Worm (Caenorhabditis elegans): ENCODE results near the gene skr-14.

The skr-14 gene

ce11 chrV:4401865-4402264 lies 19.5 kb downstream of the skr-14 start, which contains the start of gene F13A2.5:
Gene F13A2.5 (minus strand): TSS chrV:4401965.
- TF ChIP-seq C34F6.9 (tag; optimal IDR thresholded peaks at IDR 0.05) = no peak
- no peak for TF ChIP-seq ceh-16 (tag; optimal IDR thresholded peaks at IDR 0.05)
- TF ChIP-seq mdl-1 (tag; optimal IDR thresholded peaks at IDR 0.05) = no peak
- no peak for TF ChIP-seq crh-2 (tag; optimal IDR thresholded peaks at IDR 0.05)
- TF ChIP-seq dmd-4 (tag; optimal IDR thresholded peaks at IDR 0.05) = no peak
- no peak for TF ChIP-seq nhr-6 (tag; optimal IDR thresholded peaks at IDR 0.05)

ce11 chrV:4400118-4400517 lies 21.3 kb downstream of the skr-14 start, which contains the start of gene F13A2.4:
Gene F13A2.4 (minus strand): TSS chrV:4400218.
- TF ChIP-seq sma-3 (GFP tag; optimal IDR thresholded peaks at IDR 0.05) = no peak
- TF ChIP-seq skn-1 (tag; optimal IDR thresholded peaks at IDR 0.05) = no peak
- TF ChIP-seq nhr-237 (tag; optimal IDR thresholded peaks at IDR 0.05) = no peak
- no peak for TF ChIP-seq ceh-82 (tag; optimal IDR thresholded peaks at IDR 0.05)
- no peak for TF ChIP-seq ztf-4 (tag; optimal IDR thresholded peaks at IDR 0.05)
- no peak for TF ChIP-seq alr-1 (tag; optimal IDR thresholded peaks at IDR 0.05)
- TF ChIP-seq nhr-77 (tag; optimal IDR thresholded peaks at IDR 0.05) = no peak
- TF ChIP-seq nhr-21 (tag; optimal IDR thresholded peaks at IDR 0.05) = no peak
- no peak for TF ChIP-seq unc-39 (tag; optimal IDR thresholded peaks at IDR 0.05)
- no peak for TF ChIP-seq nhr-12 (tag; optimal IDR thresholded peaks at IDR 0.05)
- no peak for TF ChIP-seq nhr-129 (tag; optimal IDR thresholded peaks at IDR 0.05)
- TF ChIP-seq unc-62 (GFP tag; optimal IDR thresholded peaks at IDR 0.05) = no peak
- no peak for TF ChIP-seq fos-1 (tag; optimal IDR thresholded peaks at IDR 0.05)
- no peak for TF ChIP-seq mbf-1 (tag; optimal IDR thresholded peaks at IDR 0.05)
- no peak for TF ChIP-seq egl-27 (tag; optimal IDR thresholded peaks at IDR 0.05)
- no peak for TF ChIP-seq nhr-23 (tag; optimal IDR thresholded peaks at IDR 0.05)
- TF ChIP-seq sem-4 (tag; optimal IDR thresholded peaks at IDR 0.05) = no peak
- no peak for TF ChIP-seq ZK546.5 (tag; optimal IDR thresholded peaks at IDR 0.05)
- no peak for TF ChIP-seq crh-2 (tag; optimal IDR thresholded peaks at IDR 0.05)
- TF ChIP-seq C34F6.9 (tag; optimal IDR thresholded peaks at IDR 0.05) = no peak

- TF ChIP-seq nhr-12 (tag; optimal IDR thresholded peaks at IDR 0.05) (no peak), nhr-11 (tag; optimal IDR thresholded peaks at IDR 0.05) (no peak), blmp-1 (tag; optimal IDR thresholded peaks at IDR 0.05; ENCODE audit: insufficient read depth) (no peak), nhr-23 (tag; optimal IDR thresholded peaks at IDR 0.05) (no peak), mab-5 (tag; optimal IDR thresholded peaks at IDR 0.05) (no peak)
These were observed 22.5 kb downstream of the skr-14 start for ce11 chrV:4398884-4399283.

- TF ChIP-seq skn-1 (tag; optimal IDR thresholded peaks at IDR 0.05) = no peak
These were observed 23.2 kb downstream of the skr-14 start for ce11 chrV:4398127-4398526.

- TF ChIP-seq F13H6.1 (tag; optimal IDR thresholded peaks at IDR 0.05) = no peak
- no peak for TF ChIP-seq nhr-11 (tag; optimal IDR thresholded peaks at IDR 0.05)
- no peak for TF ChIP-seq nhr-23 (tag; optimal IDR thresholded peaks at IDR 0.05)
- no peak for TF ChIP-seq lin-13 (GFP tag; optimal IDR thresholded peaks at IDR 0.05)
- no peak for TF ChIP-seq nhr-25 (tag; optimal IDR thresholded peaks at IDR 0.05)
- TF ChIP-seq unc-55 (GFP tag; optimal IDR thresholded peaks at IDR 0.05) = no peak
- TF ChIP-seq lsy-2 (tag; optimal IDR thresholded peaks at IDR 0.05) = no peak
- TF ChIP-seq blmp-1 (tag; optimal IDR thresholded peaks at IDR 0.05; ENCODE audit: insufficient read depth) = no peak
- TF ChIP-seq unc-39 (tag; optimal IDR thresholded peaks at IDR 0.05) = no peak
- no peak for TF ChIP-seq ceh-16 (tag; optimal IDR thresholded peaks at IDR 0.05)
- TF ChIP-seq nhr-12 (tag; optimal IDR thresholded peaks at IDR 0.05) = no peak
- no peak for TF ChIP-seq R02D3.7 (tag; optimal IDR thresholded peaks at IDR 0.05)
- TF ChIP-seq C34F6.9 (tag; optimal IDR thresholded peaks at IDR 0.05) = no peak
- TF ChIP-seq mab-5 (tag; optimal IDR thresholded peaks at IDR 0.05) = no peak
- TF ChIP-seq ztf-11 (tag; optimal IDR thresholded peaks at IDR 0.05) = no peak
These were observed 25.1 kb downstream of the skr-14 start, which contains the start of gene F13A2.3 for ce11 chrV:4396257-4396656. Gene F13A2.3 (minus strand): TSS chrV:4396357.

- TF ChIP-seq R02D3.7 (tag; optimal IDR thresholded peaks at IDR 0.05) (no peak), nhr-237 (tag; optimal IDR thresholded peaks at IDR 0.05) (no peak), ZK546.5 (tag; optimal IDR thresholded peaks at IDR 0.05) (no peak), nhr-21 (tag; optimal IDR thresholded peaks at IDR 0.05) (no peak), nhr-11 (tag; optimal IDR thresholded peaks at IDR 0.05) (no peak), ztf-4 (tag; optimal IDR thresholded peaks at IDR 0.05) (no peak), elt-1 (tag; optimal IDR thresholded peaks at IDR 0.05) (no peak), ztf-1 (GFP tag; conservative IDR thresholded peaks at IDR 0.05) (no peak), blmp-1 (tag; optimal IDR thresholded peaks at IDR 0.05; ENCODE audit: insufficient read depth) (no peak), nhr-10 (tag; optimal IDR thresholded peaks at IDR 0.05) (no peak), nhr-25 (tag; optimal IDR thresholded peaks at IDR 0.05) (no peak), C34F6.9 (tag; optimal IDR thresholded peaks at IDR 0.05) (no peak), peb-1 (tag; optimal IDR thresholded peaks at IDR 0.05) (no peak), ceh-82 (tag; optimal IDR thresholded peaks at IDR 0.05) (no peak), mbf-1 (tag; optimal IDR thresholded peaks at IDR 0.05) (no peak)
These were observed 33.5 kb downstream of the skr-14 start for ce11 chrV:4387916-4388315.

All from whole organism, L2 larva.